Worm (Caenorhabditis elegans) whole organism, L4 larva: ENCODE results near the gene ceh-62.

ENCODE experiments used
- D1046.2 ChIP-seq: fragments of 200-800 bp; sonication (Bioruptor generic); IDR thresholded peaks from 2 replicates; pipeline ENCODE4 v1.3.6; 2022; ENCODE audit warnings: missing genetic modification characterization, missing compliant biosample characterization
- F10B5.3 ChIP-seq: sonication (generic microtip); optimal IDR thresholded peaks from 2 replicates; lab custom pipeline; 2016; ENCODE audit warnings: mild to moderate bottlenecking, missing genetic modification characterization, missing compliant biosample characterization
- F49E8.2 ChIP-seq: sonication (generic microtip); optimal IDR thresholded peaks from 2 replicates; lab custom pipeline; 2016; ENCODE audit warnings: missing compliant biosample characterization, mild to moderate bottlenecking, missing genetic modification characterization, borderline replicate concordance
- T20F7.1 ChIP-seq: fragments of 200-800 bp; sonication (Bioruptor generic); optimal IDR thresholded peaks from 2 replicates; lab custom pipeline; 2018; ENCODE audit warnings: mild to moderate bottlenecking, missing genetic modification characterization, missing compliant biosample characterization
- Y75B8A.6 ChIP-seq: fragments of 200-800 bp; sonication (Bioruptor generic); IDR thresholded peaks from 2 replicates; pipeline ENCODE4 v1.3.6; 2022; ENCODE audit warnings: missing genetic modification reagents, missing genetic modification characterization, missing compliant biosample characterization
- ama-1 ChIP-seq: fragments of 150-350 bp; optimal IDR thresholded peaks from 2 replicates; lab custom pipeline; 2014; ENCODE audit warnings: inconsistent platforms, mixed read lengths
- arid-1 ChIP-seq: fragments of 200-800 bp; sonication (Bioruptor generic); conservative IDR thresholded peaks from 2 replicates; pipeline ENCODE4 v1.3.6; 2022; ENCODE audit warnings: missing genetic modification reagents, missing genetic modification characterization, missing compliant biosample characterization
- attf-4 ChIP-seq: sonication (generic microtip); optimal IDR thresholded peaks from 3 replicates; lab custom pipeline; 2017; ENCODE audit warnings: missing biosample characterization, missing genetic modification characterization
- ceh-32 ChIP-seq: sonication (generic microtip); optimal IDR thresholded peaks from 2 replicates; lab custom pipeline; 2016; ENCODE audit warnings: mild to moderate bottlenecking, missing genetic modification characterization, missing compliant biosample characterization; ENCODE audit not compliant: poor library complexity
- daf-16 ChIP-seq, 3 experiments: sonication (generic microtip); optimal IDR thresholded peaks; 2 replicates each; lab custom pipeline; 2016 to 2017; ENCODE audit warnings: missing genetic modification characterization in 3 of 3, missing genetic modification reagents in 3 of 3, mild to moderate bottlenecking in 2 of 3, missing compliant biosample characterization in 2 of 3, missing biosample characterization in 1 of 3, moderate library complexity in 1 of 3
- daf-19 ChIP-seq: fragments of 200-800 bp; sonication (Bioruptor generic); conservative IDR thresholded peaks from 2 replicates; pipeline ENCODE4 v1.3.6; 2022; ENCODE audit warnings: missing genetic modification characterization, missing compliant biosample characterization
- daf-8 ChIP-seq: fragments of 200-800 bp; sonication (Bioruptor generic); IDR thresholded peaks from 2 replicates; pipeline ENCODE4 v1.3.6; 2022; ENCODE audit warnings: missing genetic modification characterization, missing compliant biosample characterization
- dmd-6 ChIP-seq: fragments of 200-800 bp; sonication (Bioruptor generic); IDR thresholded peaks from 2 replicates; pipeline ENCODE4 v1.3.6; 2022; ENCODE audit warnings: missing genetic modification reagents, missing genetic modification characterization, missing compliant biosample characterization
- dmd-9 ChIP-seq: fragments of 200-800 bp; sonication (Bioruptor generic); IDR thresholded peaks from 2 replicates; pipeline ENCODE4 v1.3.6; 2022; ENCODE audit warnings: missing genetic modification reagents, missing genetic modification characterization, missing compliant biosample characterization
- egl-27 ChIP-seq: sonication (generic microtip); optimal IDR thresholded peaks from 3 replicates; lab custom pipeline; 2017; ENCODE audit warnings: missing biosample characterization, missing genetic modification reagents, missing genetic modification characterization
- gei-8 ChIP-seq: fragments of 200-800 bp; sonication (Bioruptor generic); optimal IDR thresholded peaks from 2 replicates; lab custom pipeline; 2018; ENCODE audit warnings: mild to moderate bottlenecking, missing genetic modification characterization, missing compliant biosample characterization
- hif-1 ChIP-seq, 2 experiments: sonication (generic microtip); optimal IDR thresholded peaks; 2 replicates each; lab custom pipeline; 2016 to 2017; ENCODE audit warnings: missing compliant biosample characterization in 2 of 2, missing genetic modification characterization in 2 of 2, missing genetic modification reagents in 2 of 2, missing genotype in 2 of 2, mild to moderate bottlenecking in 1 of 2
- hlh-11 ChIP-seq: fragments of 200-800 bp; sonication (Bioruptor generic); optimal IDR thresholded peaks from 2 replicates; lab custom pipeline; 2018; ENCODE audit warnings: mild to moderate bottlenecking, missing genetic modification characterization, missing compliant biosample characterization
- hlh-30 ChIP-seq: sonication (generic microtip); optimal IDR thresholded peaks from 2 replicates; lab custom pipeline; 2017; ENCODE audit warnings: antibody characterized with exemption, mild to moderate bottlenecking, missing genetic modification characterization, missing compliant biosample characterization; ENCODE audit not compliant: insufficient read depth
- hmg-1.1 ChIP-seq: fragments of 200-800 bp; sonication (Bioruptor generic); IDR thresholded peaks from 2 replicates; pipeline ENCODE4 v1.3.6; 2022; ENCODE audit warnings: missing genetic modification reagents, missing genetic modification characterization, missing compliant biosample characterization
- jun-1 ChIP-seq: fragments of 150-350 bp; optimal IDR thresholded peaks from 2 replicates; lab custom pipeline; 2014; ENCODE audit warnings: missing biosample characterization, missing genetic modification reagents, missing genetic modification characterization
- lim-7 ChIP-seq: fragments of 200-800 bp; sonication (Bioruptor generic); IDR thresholded peaks from 2 replicates; pipeline ENCODE4 v1.3.6; 2022; ENCODE audit warnings: missing genetic modification characterization, missing compliant biosample characterization
- lin-13 ChIP-seq: fragments of 150-350 bp; optimal IDR thresholded peaks from 2 replicates; lab custom pipeline; 2014; ENCODE audit warnings: missing biosample characterization, missing genetic modification reagents, missing genetic modification characterization
- lin-38 ChIP-seq: fragments of 200-800 bp; sonication (Bioruptor generic); IDR thresholded peaks from 2 replicates; pipeline ENCODE4 v1.3.6; 2022; ENCODE audit warnings: missing genetic modification reagents, missing genetic modification characterization, missing compliant biosample characterization
- lin-39 ChIP-seq: fragments of 150-350 bp; optimal IDR thresholded peaks from 2 replicates; lab custom pipeline; 2014; ENCODE audit warnings: missing biosample characterization, missing genetic modification reagents, missing genetic modification characterization
- lsy-2 ChIP-seq, 2 experiments: fragments of 150-350 bp in 1 of 2; sonication (generic microtip) in 1 of 2; optimal IDR thresholded peaks; 2 replicates each; lab custom pipeline; 2014 to 2017; ENCODE audit warnings: missing biosample characterization in 2 of 2, missing genetic modification characterization in 2 of 2
- madf-5 ChIP-seq, 2 experiments: fragments of 200-800 bp; sonication (Bioruptor generic); IDR thresholded peaks; 2 replicates each; pipeline ENCODE4 v1.3.6; 2022; ENCODE audit warnings: missing compliant biosample characterization in 2 of 2, missing genetic modification characterization in 2 of 2
- madf-9 ChIP-seq: fragments of 200-800 bp; sonication (Bioruptor generic); conservative IDR thresholded peaks from 2 replicates; pipeline ENCODE4 v1.3.6; 2022; ENCODE audit warnings: missing genetic modification reagents, missing genetic modification characterization, missing compliant biosample characterization
- mdl-1 ChIP-seq, 2 experiments: fragments of 150-350 bp in 1 of 2; sonication (generic microtip) in 1 of 2; optimal IDR thresholded peaks; 2 replicates each; lab custom pipeline; 2014 to 2017; ENCODE audit warnings: missing biosample characterization in 2 of 2, missing genetic modification characterization in 2 of 2
- mdt-29 ChIP-seq: fragments of 200-800 bp; sonication (Bioruptor generic); IDR thresholded peaks from 2 replicates; pipeline ENCODE4 v1.3.6; 2022; ENCODE audit warnings: missing genetic modification reagents, missing genetic modification characterization, missing compliant biosample characterization
- mes-2 ChIP-seq: sonication (generic microtip); optimal IDR thresholded peaks from 2 replicates; lab custom pipeline; 2016; ENCODE audit warnings: missing genotype, mild to moderate bottlenecking, missing genetic modification characterization, missing compliant biosample characterization; ENCODE audit not compliant: poor library complexity, severe bottlenecking
- mxl-2 ChIP-seq: fragments of 200-800 bp; sonication (Bioruptor generic); conservative IDR thresholded peaks from 2 replicates; pipeline ENCODE4 v1.3.6; 2022; ENCODE audit warnings: missing genetic modification reagents, missing genetic modification characterization, missing compliant biosample characterization
- nhr-102 ChIP-seq: sonication (generic microtip); optimal IDR thresholded peaks from 2 replicates; lab custom pipeline; 2016; ENCODE audit warnings: mild to moderate bottlenecking, missing genetic modification characterization, moderate library complexity, missing compliant biosample characterization
- nhr-28 ChIP-seq: fragments of 150-350 bp; optimal IDR thresholded peaks from 2 replicates; lab custom pipeline; 2014; ENCODE audit warnings: missing biosample characterization, missing genetic modification characterization
- nhr-41 ChIP-seq: fragments of 200-800 bp; sonication (Bioruptor generic); IDR thresholded peaks from 2 replicates; pipeline ENCODE4 v1.3.6; 2022; ENCODE audit warnings: missing genetic modification reagents, missing genetic modification characterization, missing compliant biosample characterization
- nhr-42 ChIP-seq: fragments of 200-800 bp; sonication (Bioruptor generic); IDR thresholded peaks from 2 replicates; pipeline ENCODE4 v1.3.6; 2022; ENCODE audit warnings: missing genetic modification characterization, missing compliant biosample characterization
- php-3 ChIP-seq: fragments of 200-800 bp; sonication (Bioruptor generic); IDR thresholded peaks from 2 replicates; pipeline ENCODE4 v1.3.6; 2022; ENCODE audit warnings: missing genetic modification reagents, missing genetic modification characterization, missing compliant biosample characterization
- pqm-1 ChIP-seq: sonication (generic microtip); optimal IDR thresholded peaks from 2 replicates; lab custom pipeline; 2017; ENCODE audit warnings: missing biosample characterization, missing genetic modification characterization
- saeg-2 ChIP-seq: fragments of 200-800 bp; sonication (Bioruptor generic); IDR thresholded peaks from 2 replicates; pipeline ENCODE4 v1.3.6; 2022; ENCODE audit warnings: missing genetic modification reagents, missing genetic modification characterization, missing compliant biosample characterization
- set-16 ChIP-seq: fragments of 200-800 bp; sonication (Bioruptor generic); IDR thresholded peaks from 2 replicates; pipeline ENCODE4 v1.3.6; 2022; ENCODE audit warnings: missing genetic modification reagents, missing genetic modification characterization, missing compliant biosample characterization
- skn-1 ChIP-seq: fragments of 150-350 bp; optimal IDR thresholded peaks from 2 replicates; lab custom pipeline; 2014; ENCODE audit warnings: missing biosample characterization, missing genetic modification characterization
- snpc-1.2 ChIP-seq: fragments of 200-800 bp; sonication (Bioruptor generic); IDR thresholded peaks from 2 replicates; pipeline ENCODE4 v1.3.6; 2022; ENCODE audit warnings: missing genetic modification reagents, missing genetic modification characterization, missing compliant biosample characterization
- snpc-4 ChIP-seq: fragments of 150-350 bp; optimal IDR thresholded peaks from 2 replicates; lab custom pipeline; 2014; ENCODE audit warnings: missing biosample characterization, missing genetic modification characterization
- tra-1 ChIP-seq: fragments of 200-800 bp; sonication (Bioruptor generic); IDR thresholded peaks from 2 replicates; pipeline ENCODE4 v1.3.6; 2022; ENCODE audit warnings: missing genetic modification reagents, missing genetic modification characterization, missing compliant biosample characterization
- unc-62 ChIP-seq, 3 experiments: fragments of 150-350 bp in 1 of 3; sonication (generic microtip); optimal IDR thresholded peaks in 2 of 3; peaks in 1 of 3; 1 replicate in 1 of 3; 2 replicates in 2 of 3; lab custom pipeline; 2014 to 2017; ENCODE audit warnings: missing biosample characterization in 3 of 3, missing genetic modification characterization in 3 of 3, missing genetic modification reagents in 3 of 3, missing genotype in 1 of 3
- vab-7 ChIP-seq: fragments of 200-800 bp; sonication (Bioruptor generic); IDR thresholded peaks from 2 replicates; pipeline ENCODE4 v1.3.6; 2022; ENCODE audit warnings: missing genetic modification reagents, missing genetic modification characterization, missing compliant biosample characterization
- zag-1 ChIP-seq: fragments of 150-350 bp; optimal IDR thresholded peaks from 2 replicates; lab custom pipeline; 2014; ENCODE audit warnings: missing biosample characterization, missing genetic modification characterization
- zfp-2 ChIP-seq: sonication (generic microtip); optimal IDR thresholded peaks from 2 replicates; lab custom pipeline; 2016; ENCODE audit warnings: mild to moderate bottlenecking, missing genetic modification characterization, missing compliant biosample characterization
- ztf-7 ChIP-seq: fragments of 150-350 bp; optimal IDR thresholded peaks from 2 replicates; lab custom pipeline; 2014; ENCODE audit warnings: missing biosample characterization, missing genetic modification characterization

Gene ceh-62

ce11 chrII:10851110-10851509 lies 45.6 kb downstream of the ceh-62 start (continued):
- peak; percentile 97 for TF ChIP-seq dmd-6 (GFP tag; lab: Robert Waterston, UW)
- TF ChIP-seq nhr-42 (GFP tag; lab: Robert Waterston, UW): 0 out of 2 replicates have a peak, but pooled peaks have one; percentile 53
- TF ChIP-seq madf-9: peak; percentile 42; the same call in 1 of the 2 replicates
- no peak for TF ChIP-seq ama-1 (lab: Kevin White, UChicago)
- peak in 1 of 2 experiments; percentile 84 for TF ChIP-seq daf-16 (GFP tag; optimal IDR thresholded peaks at IDR 0.05; lab: Kevin White, UChicago)
- TF ChIP-seq daf-16 (tag; optimal IDR thresholded peaks at IDR 0.05; lab: Kevin White, UChicago): peak; percentile 71
- TF ChIP-seq D1046.2: 0 out of 2 replicates have a peak, but pooled peaks have one; percentile 43
- peak; percentile 79 to 100 for TF ChIP-seq unc-62 (GFP tag; optimal IDR thresholded peaks at IDR 0.05 in 1 of 2; lab: Kevin White, UChicago)
- TF ChIP-seq unc-62 (tag; optimal IDR thresholded peaks at IDR 0.05; lab: Kevin White, UChicago): no peak
- TF ChIP-seq saeg-2 (GFP tag; lab: Robert Waterston, UW): peak; percentile 59; the same call in 1 of the 2 replicates
- peak; percentile 75 for TF ChIP-seq php-3 (GFP tag; lab: Robert Waterston, UW)
- TF ChIP-seq zag-1 (tag; lab: Kevin White, UChicago): no peak
- peak in 1 of 2 experiments; percentile 57 for TF ChIP-seq mdl-1 (tag; optimal IDR thresholded peaks at IDR 0.05; lab: Kevin White, UChicago)
- TF ChIP-seq nhr-28 (tag; lab: Kevin White, UChicago): peak; percentile 66
- no peak for TF ChIP-seq lin-39 (tag; lab: Kevin White, UChicago)
- TF ChIP-seq hmg-1.1 (GFP tag; lab: Robert Waterston, UW): peak; percentile 67; the same call in 1 of the 2 replicates
- TF ChIP-seq hif-1 (tag; optimal IDR thresholded peaks at IDR 0.05; lab: Kevin White, UChicago): peak in 1 of 2 experiments; percentile 32
- no peak for TF ChIP-seq skn-1
- TF ChIP-seq snpc-1.2 (GFP tag; lab: Robert Waterston, UW): no peak
- TF ChIP-seq mdt-29: peak; percentile 91
- no peak for TF ChIP-seq daf-8 (GFP tag; lab: Robert Waterston, UW)
- no peak for TF ChIP-seq F10B5.3 (tag; lab: Kevin White, UChicago)
- no peak for TF ChIP-seq lim-7
- peak; percentile 50 for TF ChIP-seq mes-2 (tag; lab: Kevin White, UChicago)
- TF ChIP-seq Y75B8A.6: no peak
- peak; percentile 98 for TF ChIP-seq tra-1 (GFP tag; lab: Robert Waterston, UW)
- TF ChIP-seq egl-27 (tag; lab: Kevin White, UChicago): no peak
- no peak for TF ChIP-seq daf-19 (GFP tag; lab: Robert Waterston, UW)
- TF ChIP-seq madf-5 (GFP tag; IDR thresholded peaks at IDR 0.05; lab: Robert Waterston, UW): no peak
- TF ChIP-seq dmd-9 (GFP tag; lab: Robert Waterston, UW): no peak
- peak; percentile 81; the same call in 1 of the 2 replicates for TF ChIP-seq nhr-41 (GFP tag; lab: Robert Waterston, UW)
- peak; percentile 89 for TF ChIP-seq nhr-102 (tag; lab: Kevin White, UChicago)
- no peak for TF ChIP-seq snpc-4
- no peak for TF ChIP-seq ceh-32 (tag; lab: Kevin White, UChicago)
- TF ChIP-seq hlh-30 (tag; lab: Kevin White, UChicago): peak; percentile 94
- peak; percentile 7 for TF ChIP-seq zfp-2 (tag; lab: Kevin White, UChicago)
- TF ChIP-seq pqm-1 (tag; lab: Kevin White, UChicago): peak; percentile 22
- TF ChIP-seq arid-1 (GFP tag; lab: Robert Waterston, UW): 0 out of 2 replicates have a peak, but pooled peaks have one; percentile 25
- TF ChIP-seq lin-38 (GFP tag; lab: Robert Waterston, UW): peak; percentile 55
- peak; percentile 97 for TF ChIP-seq hlh-11 (tag; lab: Kevin White, UChicago)
- peak; percentile 66 for TF ChIP-seq gei-8
- TF ChIP-seq T20F7.1 (GFP tag; lab: Kevin White, UChicago): peak; percentile 83
- TF ChIP-seq lsy-2 (tag; optimal IDR thresholded peaks at IDR 0.05; lab: Kevin White, UChicago): peak in 1 of 2 experiments; percentile 81
- TF ChIP-seq mxl-2 (GFP tag; lab: Robert Waterston, UW): no peak
- TF ChIP-seq lin-13 (GFP tag; lab: Kevin White, UChicago): peak; percentile 47
- TF ChIP-seq attf-4 (tag; lab: Kevin White, UChicago): no peak
- TF ChIP-seq vab-7 (GFP tag; lab: Robert Waterston, UW): no peak
- no peak for TF ChIP-seq F49E8.2 (tag; lab: Kevin White, UChicago)
- no peak for TF ChIP-seq jun-1 (tag; lab: Kevin White, UChicago)
- TF ChIP-seq ztf-7 (tag; lab: Kevin White, UChicago): peak; percentile 48
- TF ChIP-seq set-16 (GFP tag; lab: Robert Waterston, UW): peak; percentile 62
